Fruit fly (Drosophila melanogaster) whole organism, embryonic: ENCODE measurements around the gene CG7896.
A peak's percentile ranks its signal among the peaks of the same experiment; 100 is the strongest.

ENCODE experiments used
- Antp ChIP-seq: fragments of 200-800 bp; sonication (Bioruptor generic); optimal IDR thresholded peaks from 3 replicates; lab custom pipeline; 2016; ENCODE audit warnings: missing biosample characterization, missing genetic modification characterization
- Awh ChIP-seq: fragments of 200-800 bp; sonication (Bioruptor generic); IDR thresholded peaks from 2 replicates; pipeline ENCODE4, ENCODE4 v1.3.6; 2022; ENCODE audit warnings: missing biosample characterization, missing genetic modification characterization
- B-H1 ChIP-seq: fragments of 200-800 bp; sonication (Bioruptor generic); IDR thresholded peaks from 3 replicates; pipeline ENCODE4 v1.3.6; 2022; ENCODE audit warnings: missing biosample characterization, missing genetic modification characterization
- BtbVII ChIP-seq: fragments of 200-800 bp; sonication (Bioruptor generic); optimal IDR thresholded peaks from 3 replicates; lab custom pipeline; 2017; ENCODE audit warnings: missing biosample characterization, mild to moderate bottlenecking, missing genetic modification characterization
- CG10321 ChIP-seq: fragments of 200-800 bp; sonication (Bioruptor generic); IDR thresholded peaks from 2 replicates; pipeline ENCODE4 v1.3.6; 2022; ENCODE audit warnings: missing biosample characterization, missing genetic modification characterization
- CG10462 ChIP-seq: fragments of 200-800 bp; sonication (Bioruptor generic); optimal IDR thresholded peaks from 2 replicates; lab custom pipeline; 2016; ENCODE audit warnings: missing biosample characterization, missing genetic modification characterization
- CG10543 ChIP-seq: fragments of 200-800 bp; sonication (Bioruptor generic); optimal IDR thresholded peaks from 3 replicates; lab custom pipeline; 2017; ENCODE audit warnings: missing biosample characterization, mild to moderate bottlenecking, missing genetic modification characterization, moderate library complexity
- CG10959 ChIP-seq: fragments of 200-800 bp; sonication (Bioruptor generic); IDR thresholded peaks from 2 replicates; pipeline ENCODE4 v1.3.6; 2022; ENCODE audit warnings: missing biosample characterization, missing genetic modification characterization
- CG11398 ChIP-seq: fragments of 200-800 bp; sonication (Bioruptor generic); optimal IDR thresholded peaks from 2 replicates; lab custom pipeline; 2016; ENCODE audit warnings: missing biosample characterization, missing genetic modification characterization
- CG12104 ChIP-seq: fragments of 200-800 bp; sonication (Bioruptor generic); optimal IDR thresholded peaks from 3 replicates; lab custom pipeline; 2016; ENCODE audit warnings: missing biosample characterization, missing genetic modification characterization
- CG12744 ChIP-seq: fragments of 200-800 bp; sonication (Bioruptor generic); optimal IDR thresholded peaks from 2 replicates; lab custom pipeline; 2016; ENCODE audit warnings: missing biosample characterization, missing genetic modification characterization
- CG14441 ChIP-seq: fragments of 200-800 bp; sonication (Bioruptor generic); IDR thresholded peaks from 2 replicates; pipeline ENCODE4 v1.3.6; 2022; ENCODE audit warnings: missing biosample characterization, missing genetic modification characterization
- CG15073 ChIP-seq: fragments of 200-800 bp; sonication (Bioruptor generic); optimal IDR thresholded peaks from 2 replicates; lab custom pipeline; 2016; ENCODE audit warnings: missing biosample characterization, missing genetic modification characterization
- CG15601 ChIP-seq: fragments of 200-800 bp; sonication (Bioruptor generic); optimal IDR thresholded peaks from 3 replicates; lab custom pipeline; 2019; ENCODE audit warnings: missing biosample characterization, mild to moderate bottlenecking, missing genetic modification characterization, moderate library complexity
- CG17912 ChIP-seq: fragments of 200-800 bp; sonication (Bioruptor generic); optimal IDR thresholded peaks from 2 replicates; lab custom pipeline; 2018; ENCODE audit warnings: missing biosample characterization, mild to moderate bottlenecking, missing genetic modification characterization
- CG5953 ChIP-seq: fragments of 200-800 bp; sonication (Bioruptor generic); IDR thresholded peaks from 2 replicates; pipeline ENCODE4 v1.3.6; 2022; ENCODE audit warnings: missing biosample characterization, missing genetic modification characterization
- CG6175 ChIP-seq: fragments of 200-800 bp; sonication (Bioruptor generic); IDR thresholded peaks from 3 replicates; pipeline ENCODE4 v1.3.6; 2022; ENCODE audit warnings: missing biosample characterization, missing genetic modification characterization
- CG8281 ChIP-seq: fragments of 200-800 bp; sonication (Bioruptor generic); optimal IDR thresholded peaks from 2 replicates; lab custom pipeline; 2018; ENCODE audit warnings: missing biosample characterization, mild to moderate bottlenecking, missing genetic modification characterization, moderate library complexity
- Dad ChIP-seq: fragments of 200-800 bp; sonication (Bioruptor generic); optimal IDR thresholded peaks from 3 replicates; lab custom pipeline; 2016; ENCODE audit warnings: missing biosample characterization, missing genetic modification characterization
- Dfd ChIP-seq, 2 experiments: fragments of >200 bp; optimal IDR thresholded peaks; 2 replicates each; lab custom pipeline; 2017; ENCODE audit warnings: missing biosample characterization in 2 of 2, missing genetic modification characterization in 2 of 2
- Dip3 ChIP-seq: fragments of 200-800 bp; sonication (Bioruptor generic); optimal IDR thresholded peaks from 3 replicates; lab custom pipeline; 2016; ENCODE audit warnings: missing biosample characterization, missing genetic modification characterization
- Gug ChIP-seq: fragments of 200-800 bp; sonication (Bioruptor generic); IDR thresholded peaks from 4 replicates; pipeline ENCODE4 v1.3.6; 2022; ENCODE audit warnings: missing biosample characterization, missing genetic modification characterization
- HmgZ ChIP-seq: fragments of 200-800 bp; sonication (Bioruptor generic); optimal IDR thresholded peaks from 2 replicates; lab custom pipeline; 2018; ENCODE audit warnings: missing biosample characterization, mild to moderate bottlenecking, missing genetic modification characterization
- Hmr ChIP-seq: fragments of 200-800 bp; sonication (Bioruptor generic); optimal IDR thresholded peaks from 3 replicates; lab custom pipeline; 2017; ENCODE audit warnings: mild to moderate bottlenecking, missing biosample characterization, missing genetic modification reagents, missing genetic modification characterization
- Hr78 ChIP-seq, 2 experiments: fragments of 200-800 bp in 1 of 2; fragments of >200 bp in 1 of 2; sonication (Bioruptor generic) in 1 of 2; optimal IDR thresholded peaks; 2 replicates each; lab custom pipeline; 2017 to 2019; ENCODE audit warnings: missing biosample characterization in 2 of 2, missing genetic modification characterization in 2 of 2, mild to moderate bottlenecking in 1 of 2, moderate library complexity in 1 of 2
- Kr ChIP-seq: fragments of 200-800 bp; sonication (Bioruptor generic); optimal IDR thresholded peaks from 2 replicates; lab custom pipeline; 2017; ENCODE audit warnings: missing biosample characterization, mild to moderate bottlenecking, missing genetic modification characterization
- MTF-1 ChIP-seq: fragments of 200-800 bp; sonication (Bioruptor generic); optimal IDR thresholded peaks from 2 replicates; lab custom pipeline; 2018; ENCODE audit warnings: missing biosample characterization, mild to moderate bottlenecking, missing genetic modification characterization, borderline replicate concordance
- Max ChIP-seq: fragments of 200-800 bp; sonication (Bioruptor generic); optimal IDR thresholded peaks from 2 replicates; lab custom pipeline; 2016; ENCODE audit warnings: missing biosample characterization, mild to moderate bottlenecking, missing genetic modification characterization
- Med ChIP-seq: fragments of 200-800 bp; sonication (Bioruptor generic); peaks from one replicate; lab custom pipeline; 2016; ENCODE audit warnings: missing biosample characterization, missing genetic modification characterization, mild to moderate bottlenecking, inconsistent platforms, moderate library complexity
- NC2β ChIP-seq: fragments of 200-800 bp; sonication (Bioruptor generic); optimal IDR thresholded peaks from 2 replicates; lab custom pipeline; 2016; ENCODE audit warnings: missing biosample characterization, missing genetic modification characterization
- Oli ChIP-seq: fragments of 200-800 bp; sonication (Bioruptor generic); optimal IDR thresholded peaks from 2 replicates; lab custom pipeline; 2018; ENCODE audit warnings: missing biosample characterization, mild to moderate bottlenecking, missing genetic modification characterization, moderate library complexity
- ap ChIP-seq: fragments of 200-800 bp; sonication (Bioruptor generic); IDR thresholded peaks from 2 replicates; pipeline ENCODE4 v1.3.6; 2022; ENCODE audit warnings: missing biosample characterization, missing genetic modification characterization
- ci ChIP-seq: fragments of 200-800 bp; sonication (Bioruptor generic); IDR thresholded peaks from 3 replicates; pipeline ENCODE4 v1.3.6; 2022; ENCODE audit warnings: missing biosample characterization, missing genetic modification characterization
- crol ChIP-seq: fragments of 200-800 bp; sonication (Bioruptor generic); IDR thresholded peaks from 2 replicates; pipeline ENCODE4 v1.3.6; 2022; ENCODE audit warnings: missing biosample characterization, missing genetic modification characterization
- exex ChIP-seq: fragments of 200-800 bp; sonication (Bioruptor generic); optimal IDR thresholded peaks from 4 replicates; lab custom pipeline; 2018; ENCODE audit warnings: missing biosample characterization, mild to moderate bottlenecking, missing genetic modification characterization, moderate library complexity
- fu2 ChIP-seq: fragments of 200-800 bp; sonication (Bioruptor generic); optimal IDR thresholded peaks from 2 replicates; lab custom pipeline; 2016; ENCODE audit warnings: missing biosample characterization, missing genetic modification characterization
- ham ChIP-seq: fragments of 200-800 bp; sonication (Bioruptor generic); IDR thresholded peaks from 2 replicates; pipeline ENCODE4 v1.3.6; 2022; ENCODE audit warnings: missing biosample characterization, missing genetic modification characterization
- hbn ChIP-seq: fragments of 200-800 bp; sonication (Bioruptor generic); IDR thresholded peaks from 2 replicates; pipeline ENCODE4 v1.3.6; 2022; ENCODE audit warnings: missing biosample characterization, missing genetic modification characterization; ENCODE audit not compliant: partially characterized antibody
- knrl ChIP-seq: fragments of 200-800 bp; sonication (Bioruptor generic); IDR thresholded peaks from 3 replicates; pipeline ENCODE4 v1.3.6; 2022; ENCODE audit warnings: missing biosample characterization, missing genetic modification characterization; ENCODE audit not compliant: partially characterized antibody
- lov ChIP-seq, 2 experiments: fragments of 200-800 bp in 1 of 2; fragments of >200 bp in 1 of 2; sonication (Bioruptor generic) in 1 of 2; IDR thresholded peaks in 1 of 2; optimal IDR thresholded peaks in 1 of 2; 2 replicates in 1 of 2; 3 replicates in 1 of 2; pipeline versions ENCODE4 v1.3.6 to Lab custom; 2017 to 2022; ENCODE audit warnings: missing biosample characterization in 1 of 2, missing genetic modification characterization in 1 of 2
- maf-S ChIP-seq: fragments of 200-800 bp; sonication (Bioruptor generic); optimal IDR thresholded peaks from 2 replicates; lab custom pipeline; 2016; ENCODE audit warnings: missing biosample characterization, missing genetic modification characterization
- nerfin-2 ChIP-seq: fragments of 200-800 bp; sonication (Bioruptor generic); IDR thresholded peaks from 2 replicates; pipeline ENCODE4 v1.3.6; 2022; ENCODE audit warnings: missing biosample characterization, missing genetic modification characterization; ENCODE audit not compliant: partially characterized antibody
- nom ChIP-seq: fragments of 200-800 bp; sonication (Bioruptor generic); optimal IDR thresholded peaks from 2 replicates; lab custom pipeline; 2017; ENCODE audit warnings: missing biosample characterization, missing genetic modification characterization, mild to moderate bottlenecking, moderate library complexity, missing genetic modification reagents
- p53 ChIP-seq: fragments of 200-800 bp; sonication (Bioruptor generic); optimal IDR thresholded peaks from 2 replicates; lab custom pipeline; 2016; ENCODE audit warnings: missing biosample characterization, missing genetic modification characterization
- sob ChIP-seq: fragments of 200-800 bp; sonication (Bioruptor generic); IDR thresholded peaks from 2 replicates; pipeline ENCODE4 v1.3.6; 2022; ENCODE audit warnings: missing biosample characterization, missing genetic modification characterization
- sr ChIP-seq: fragments of 200-800 bp; sonication (Bioruptor generic); IDR thresholded peaks from 3 replicates; pipeline ENCODE4 v1.3.6; 2022; ENCODE audit warnings: missing biosample characterization, missing genetic modification characterization
- ssp ChIP-seq: fragments of 200-800 bp; sonication (Bioruptor generic); IDR thresholded peaks from 2 replicates; pipeline ENCODE4 v1.3.6; 2022; ENCODE audit warnings: missing biosample characterization, missing genetic modification characterization
- toy ChIP-seq: fragments of 200-800 bp; sonication (Bioruptor generic); IDR thresholded peaks from 2 replicates; pipeline ENCODE4 v1.3.6; 2022; ENCODE audit warnings: missing biosample characterization, missing genetic modification characterization
- wor ChIP-seq: fragments of 200-800 bp; sonication (Bioruptor generic); IDR thresholded peaks from 2 replicates; pipeline ENCODE4 v1.3.6; 2022; ENCODE audit warnings: missing biosample characterization, missing genetic modification characterization
- z ChIP-seq: fragments of 200-800 bp; sonication (Bioruptor generic); IDR thresholded peaks from 3 replicates; pipeline ENCODE4 v1.3.6; 2022; ENCODE audit warnings: missing biosample characterization, missing genetic modification characterization

The CG7896 gene

DNA sequence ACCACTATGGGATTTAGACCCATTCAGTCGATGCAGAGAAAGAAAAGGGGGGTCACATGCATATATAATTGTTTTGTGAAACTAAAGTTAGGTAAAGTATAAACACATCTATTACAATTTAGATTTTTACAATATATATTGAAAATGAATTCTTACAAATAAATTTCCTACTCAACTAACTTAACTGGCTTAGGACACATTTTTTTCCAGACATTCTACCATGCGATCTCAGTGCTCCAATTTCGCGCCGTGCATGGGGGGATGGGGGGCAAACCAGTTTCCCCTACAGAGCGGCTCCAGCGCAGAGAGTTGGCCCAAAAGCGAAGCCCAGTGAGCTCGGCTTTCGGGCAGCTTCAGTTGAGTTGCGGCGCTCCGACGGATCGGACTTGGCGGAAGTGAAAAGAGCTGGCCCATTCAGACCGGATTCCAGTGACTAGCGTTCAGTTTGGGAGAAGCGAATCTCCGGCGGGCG is at the start of gene CG7896 (continued):
- no peak for TF ChIP-seq NC2β (GFP tag; lab: Kevin White, UChicago)
- TF ChIP-seq fu2: no peak
- TF ChIP-seq Hr78 (GFP tag; optimal IDR thresholded peaks at IDR 0.05; lab: Kevin White, UChicago): peak in 1 of 2 experiments; percentile 62
- TF ChIP-seq ham (GFP tag; lab: Robert Waterston, UW): 0 out of 2 replicates have a peak, but pooled peaks have one; percentile 38
- peak; percentile 71 for TF ChIP-seq Oli (tag; lab: Kevin White, UChicago)
- TF ChIP-seq Dfd (GFP tag; optimal IDR thresholded peaks at IDR 0.05; lab: Kevin White, UChicago): no peak
- TF ChIP-seq MTF-1 (GFP tag; lab: Kevin White, UChicago): no peak
- TF ChIP-seq Antp (GFP tag; lab: Kevin White, UChicago): peak; percentile 2
- no peak for TF ChIP-seq maf-S (GFP tag; lab: Kevin White, UChicago)
- TF ChIP-seq CG5953 (GFP tag; lab: Robert Waterston, UW): peak; percentile 49; the same call in 1 of the 2 replicates
- TF ChIP-seq ap (GFP tag; lab: Robert Waterston, UW): no peak
- TF ChIP-seq Dip3 (GFP tag; lab: Kevin White, UChicago): peak; percentile 6
- no peak for TF ChIP-seq z (GFP tag; lab: Robert Waterston, UW)
- TF ChIP-seq Max (GFP tag; lab: Kevin White, UChicago): peak; percentile 37
- TF ChIP-seq CG10321 (GFP tag; lab: Robert Waterston, UW): 0 out of 2 replicates have a peak, but pooled peaks have one; percentile 5
- peak; percentile 29 for TF ChIP-seq CG8281 (tag; lab: Kevin White, UChicago)
- TF ChIP-seq CG15073 (GFP tag; lab: Kevin White, UChicago): no peak
- TF ChIP-seq nom (GFP tag; lab: Kevin White, UChicago): peak; percentile 64
- peak; percentile 62 for TF ChIP-seq CG15601 (tag; lab: Kevin White, UChicago)
- TF ChIP-seq crol (GFP tag; lab: Robert Waterston, UW): 0 out of 2 replicates have a peak, but pooled peaks have one; percentile 28
- TF ChIP-seq exex (tag; lab: Kevin White, UChicago): peak; percentile 13
- peak; percentile 74 for TF ChIP-seq CG10543 (GFP tag; lab: Kevin White, UChicago)
- TF ChIP-seq Gug (GFP tag; lab: Robert Waterston, UW): peak; percentile 71
- peak; percentile 25; the same call in 1 of the 3 replicates for TF ChIP-seq sr (GFP tag; lab: Robert Waterston, UW)
- peak; percentile 67 for TF ChIP-seq Hmr
- no peak for TF ChIP-seq CG17912 (GFP tag; lab: Kevin White, UChicago)
- peak; percentile 75 for TF ChIP-seq wor (GFP tag; lab: Robert Waterston, UW)
- TF ChIP-seq Med: peak; percentile 87
- TF ChIP-seq Dad (GFP tag; lab: Kevin White, UChicago): no peak
- peak; percentile 69; the same call in 1 of the 3 replicates for TF ChIP-seq CG6175 (GFP tag; lab: Robert Waterston, UW)
- no peak for TF ChIP-seq Kr (GFP tag; lab: Kevin White, UChicago)
- no peak for TF ChIP-seq hbn
- peak; percentile 76 for TF ChIP-seq ssp (GFP tag; lab: Robert Waterston, UW)
- TF ChIP-seq CG12744 (GFP tag; lab: Kevin White, UChicago): no peak
- no peak for TF ChIP-seq nerfin-2 (GFP tag; lab: Robert Waterston, UW)
- peak; percentile 26 for TF ChIP-seq HmgZ (tag; lab: Kevin White, UChicago)
- TF ChIP-seq CG11398 (GFP tag; lab: Kevin White, UChicago): no peak
- peak; percentile 66 for TF ChIP-seq Awh
- peak; percentile 70 for TF ChIP-seq sob
- TF ChIP-seq B-H1 (GFP tag; lab: Robert Waterston, UW): peak; percentile 57; the same call in 2 of the 3 replicates
- peak; percentile 50 for TF ChIP-seq CG10959 (GFP tag; lab: Robert Waterston, UW)
- TF ChIP-seq CG10462 (GFP tag; lab: Kevin White, UChicago): peak; percentile 15
- TF ChIP-seq BtbVII (GFP tag; lab: Kevin White, UChicago): peak; percentile 48
- no peak for TF ChIP-seq knrl
- peak; percentile 22 for TF ChIP-seq CG12104 (GFP tag; lab: Kevin White, UChicago)
- TF ChIP-seq ci (GFP tag; lab: Robert Waterston, UW): peak; percentile 58; the same call in 1 of the 3 replicates
- peak; percentile 45; the same call in 1 of the 2 replicates for TF ChIP-seq toy (GFP tag; lab: Robert Waterston, UW)
- no peak for TF ChIP-seq lov (optimal IDR thresholded peaks at IDR 0.05; lab: Kevin White, UChicago)
- TF ChIP-seq lov (GFP tag; IDR thresholded peaks at IDR 0.05; lab: Robert Waterston, UW): 0 out of 3 replicates have a peak, but pooled peaks have one; percentile 61
- peak; percentile 81 for TF ChIP-seq CG14441 (GFP tag; lab: Robert Waterston, UW)
- TF ChIP-seq p53 (GFP tag; lab: Kevin White, UChicago): no peak
